Worm (Caenorhabditis elegans) whole organism, early embryonic: ENCODE data around the gene K03B4.1.
A peak's percentile ranks its signal among the peaks of the same experiment; 100 is the strongest.

Source experiments
- B0310.2 ChIP-seq: sonication (generic microtip); optimal IDR thresholded peaks from 2 replicates; lab custom pipeline; 2016; ENCODE audit warnings: mild to moderate bottlenecking, missing genetic modification characterization, missing compliant biosample characterization
- F13C5.2 ChIP-seq: sonication (generic microtip); optimal IDR thresholded peaks from 2 replicates; lab custom pipeline; 2017; ENCODE audit warnings: mild to moderate bottlenecking, missing genetic modification characterization, inconsistent platforms, missing compliant biosample characterization
- aly-1 ChIP-seq: sonication (generic microtip); optimal IDR thresholded peaks from 2 replicates; lab custom pipeline; 2016; ENCODE audit warnings: missing genetic modification characterization, missing compliant biosample characterization
- ama-1 ChIP-seq: fragments of 150-350 bp; optimal IDR thresholded peaks from 2 replicates; lab custom pipeline; 2014
- ceh-13 ChIP-seq: fragments of 200-800 bp; sonication (Bioruptor generic); optimal IDR thresholded peaks from 2 replicates; lab custom pipeline; 2018; ENCODE audit warnings: mild to moderate bottlenecking, missing genetic modification characterization, missing compliant biosample characterization
- ceh-36 ChIP-seq: sonication (generic microtip); optimal IDR thresholded peaks from 2 replicates; lab custom pipeline; 2016; ENCODE audit warnings: missing genetic modification characterization, inconsistent platforms, missing compliant biosample characterization
- ets-7 ChIP-seq: sonication (generic microtip); optimal IDR thresholded peaks from 2 replicates; lab custom pipeline; 2016; ENCODE audit warnings: missing genotype, missing genetic modification characterization, missing compliant biosample characterization
- flt-1 ChIP-seq: fragments of 200-800 bp; sonication (Bioruptor generic); IDR thresholded peaks from 2 replicates; pipeline ENCODE4 v1.3.6; 2022; ENCODE audit warnings: missing genetic modification characterization, missing compliant biosample characterization
- hmbx-1 ChIP-seq: sonication (generic microtip); optimal IDR thresholded peaks from 2 replicates; lab custom pipeline; 2016; ENCODE audit warnings: mild to moderate bottlenecking, missing genetic modification characterization, missing compliant biosample characterization
- hmg-4 ChIP-seq: fragments of 200-800 bp; sonication (Bioruptor generic); optimal IDR thresholded peaks from 2 replicates; lab custom pipeline; 2018; ENCODE audit warnings: mild to moderate bottlenecking, missing genetic modification characterization, missing compliant biosample characterization
- hnd-1 ChIP-seq: sonication (generic microtip); optimal IDR thresholded peaks from 2 replicates; lab custom pipeline; 2016; ENCODE audit warnings: missing genetic modification characterization, missing compliant biosample characterization
- pes-1 ChIP-seq: fragments of 200-800 bp; sonication (Bioruptor generic); IDR thresholded peaks from 2 replicates; pipeline ENCODE4 v1.3.6; 2022; ENCODE audit warnings: missing genetic modification reagents, missing genetic modification characterization, missing compliant biosample characterization
- scrt-1 ChIP-seq: fragments of 200-800 bp; sonication (Bioruptor generic); IDR thresholded peaks from 2 replicates; pipeline ENCODE4 v1.3.6; 2022; ENCODE audit warnings: missing genetic modification characterization, missing compliant biosample characterization
- sea-1 ChIP-seq: fragments of 200-800 bp; sonication (Bioruptor generic); conservative IDR thresholded peaks from 2 replicates; pipeline ENCODE4 v1.3.6; 2022; ENCODE audit warnings: missing genetic modification characterization, missing compliant biosample characterization
- tbx-11 ChIP-seq: fragments of 200-800 bp; sonication (Bioruptor generic); IDR thresholded peaks from 2 replicates; pipeline ENCODE4 v1.3.6; 2022; ENCODE audit warnings: missing genetic modification characterization, missing compliant biosample characterization
- tbx-37 ChIP-seq: fragments of 200-800 bp; sonication (Bioruptor generic); conservative IDR thresholded peaks from 2 replicates; pipeline ENCODE4 v1.3.6; 2022; ENCODE audit warnings: missing genetic modification reagents, missing genetic modification characterization, missing compliant biosample characterization
- tra-4 ChIP-seq: sonication (generic microtip); optimal IDR thresholded peaks from 2 replicates; lab custom pipeline; 2017; ENCODE audit warnings: missing genetic modification characterization, missing compliant biosample characterization

Gene K03B4.1

ce11 chrV:4651480-4651879, 37.6 kb upstream of the K03B4.1 start:
- TF ChIP-seq ama-1 (lab: Kevin White, UChicago) (no peak), B0310.2 (tag; lab: Kevin White, UChicago) (no peak), hmg-4 (GFP tag; lab: Kevin White, UChicago) (no peak), tra-4 (no peak), flt-1 (no peak), pes-1 (no peak), tbx-37 (GFP tag; lab: Robert Waterston, UW) (no peak), F13C5.2 (tag; lab: Kevin White, UChicago) (no peak), ets-7 (tag; lab: Kevin White, UChicago) (no peak), ceh-13 (no peak), sea-1 (no peak), hmbx-1 (tag; lab: Kevin White, UChicago) (no peak), scrt-1 (no peak), ceh-36 (tag; lab: Kevin White, UChicago) (no peak), tbx-11 (GFP tag; lab: Robert Waterston, UW) (no peak), aly-1 (tag; lab: Kevin White, UChicago) (no peak)

DNA sequence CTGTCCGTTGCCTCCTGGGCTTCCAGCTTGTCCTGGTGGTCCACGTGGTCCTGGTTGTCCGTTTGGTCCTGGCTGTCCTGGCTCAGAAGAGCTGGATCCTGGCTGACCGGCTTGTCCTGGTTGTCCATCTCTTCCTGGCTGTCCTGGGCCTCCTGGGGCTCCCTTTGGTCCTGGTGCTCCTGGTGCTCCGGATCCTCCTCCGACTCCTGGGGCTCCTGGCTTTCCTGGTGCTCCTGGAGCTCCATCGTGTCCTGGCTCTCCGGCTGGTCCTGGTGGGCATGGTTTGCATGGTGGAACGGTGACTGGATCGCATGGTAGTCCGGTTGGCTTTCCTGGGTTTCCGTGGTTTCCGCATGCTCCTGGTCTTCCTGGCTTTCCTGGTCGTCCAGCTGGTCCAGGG, 36.0 kb upstream of the K03B4.1 start:
- no peak for TF ChIP-seq scrt-1
- no peak for TF ChIP-seq hnd-1 (tag; lab: Kevin White, UChicago)
- no peak for TF ChIP-seq sea-1
- TF ChIP-seq tra-4: no peak
- TF ChIP-seq ets-7 (tag; lab: Kevin White, UChicago): no peak
- TF ChIP-seq hmg-4 (GFP tag; lab: Kevin White, UChicago): no peak
- TF ChIP-seq ama-1 (lab: Kevin White, UChicago): no peak
- TF ChIP-seq tbx-37 (GFP tag; lab: Robert Waterston, UW): no peak
- TF ChIP-seq ceh-13: no peak
- no peak for TF ChIP-seq ceh-36 (tag; lab: Kevin White, UChicago)
- no peak for TF ChIP-seq pes-1
- no peak for TF ChIP-seq B0310.2 (tag; lab: Kevin White, UChicago)
- TF ChIP-seq hmbx-1 (tag; lab: Kevin White, UChicago): no peak
- TF ChIP-seq flt-1: no peak
- no peak for TF ChIP-seq F13C5.2 (tag; lab: Kevin White, UChicago)
- TF ChIP-seq aly-1 (tag; lab: Kevin White, UChicago): no peak
- TF ChIP-seq tbx-11 (GFP tag; lab: Robert Waterston, UW): no peak

- TF ChIP-seq hmbx-1 (tag; lab: Kevin White, UChicago): no peak
- no peak for TF ChIP-seq ceh-13
- TF ChIP-seq tra-4: no peak
- TF ChIP-seq tbx-37 (GFP tag; lab: Robert Waterston, UW): no peak
- TF ChIP-seq scrt-1: no peak
- TF ChIP-seq tbx-11 (GFP tag; lab: Robert Waterston, UW): no peak
Measured at ce11 chrV:4653871-4654605, 35.1 kb upstream of the K03B4.1 start, which contains the start of the genes col-139 and F41F3.1. TSS of gene col-139 (minus strand) at chrV:4653971. TSS of gene F41F3.1 (plus strand) at chrV:4654555.

- no peak for TF ChIP-seq ets-7 (tag; lab: Kevin White, UChicago)
- TF ChIP-seq ceh-13: no peak
- no peak for TF ChIP-seq hnd-1 (tag; lab: Kevin White, UChicago)
- no peak for TF ChIP-seq hmg-4 (GFP tag; lab: Kevin White, UChicago)
- TF ChIP-seq ama-1 (lab: Kevin White, UChicago): no peak
- TF ChIP-seq sea-1: no peak
- no peak for TF ChIP-seq scrt-1
- no peak for TF ChIP-seq aly-1 (tag; lab: Kevin White, UChicago)
- no peak for TF ChIP-seq tra-4
- TF ChIP-seq B0310.2 (tag; lab: Kevin White, UChicago): no peak
Measured at ce11 chrV:4655175-4655574, 34.0 kb upstream of the K03B4.1 start, which contains the start of gene F41F3.9. TSS of gene F41F3.9 (plus strand) at chrV:4655475.

- TF ChIP-seq ceh-13: no peak
Measured at ce11 chrV:4662400-4662799, 26.7 kb upstream of the K03B4.1 start, which contains the start of gene srx-74. TSS of gene srx-74 (minus strand) at chrV:4662500.

DNA sequence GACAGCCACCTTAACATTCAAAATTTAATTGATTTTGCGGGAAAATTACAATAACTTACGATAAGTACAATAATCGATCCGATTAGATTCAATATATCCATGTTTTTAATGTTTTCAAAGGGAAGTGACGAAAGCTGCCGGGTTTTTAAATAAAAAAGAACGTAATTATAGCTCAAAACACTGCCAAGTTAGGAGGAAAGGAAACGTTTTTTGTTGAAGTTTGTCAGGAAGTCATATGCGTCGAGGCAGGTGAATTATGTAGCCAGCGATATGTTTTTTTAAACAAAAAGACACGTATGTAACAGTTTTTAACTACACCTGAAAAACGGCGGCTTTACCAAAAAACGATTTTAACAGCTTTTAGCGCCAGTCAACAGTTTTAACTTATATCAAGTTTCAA, 23.5 kb upstream of the K03B4.1 start, which contains the start of gene srx-73:
srx-73 (minus strand) TSS at position 101 of the 400 bp plus-strand sequence.
- no peak for TF ChIP-seq sea-1
- no peak for TF ChIP-seq F13C5.2 (tag; lab: Kevin White, UChicago)
- TF ChIP-seq hnd-1 (tag; lab: Kevin White, UChicago): no peak
- no peak for TF ChIP-seq ceh-36 (tag; lab: Kevin White, UChicago)
- TF ChIP-seq hmbx-1 (tag; lab: Kevin White, UChicago): no peak
- no peak for TF ChIP-seq hmg-4 (GFP tag; lab: Kevin White, UChicago)
- TF ChIP-seq ama-1 (lab: Kevin White, UChicago): no peak
- TF ChIP-seq scrt-1: no peak
- no peak for TF ChIP-seq ceh-13
- TF ChIP-seq ets-7 (tag; lab: Kevin White, UChicago): no peak
- TF ChIP-seq flt-1: no peak
- no peak for TF ChIP-seq tbx-37 (GFP tag; lab: Robert Waterston, UW)
- TF ChIP-seq aly-1 (tag; lab: Kevin White, UChicago): no peak
- no peak for TF ChIP-seq tra-4
- TF ChIP-seq tbx-11 (GFP tag; lab: Robert Waterston, UW): no peak
- no peak for TF ChIP-seq pes-1
- no peak for TF ChIP-seq B0310.2 (tag; lab: Kevin White, UChicago)

DNA sequence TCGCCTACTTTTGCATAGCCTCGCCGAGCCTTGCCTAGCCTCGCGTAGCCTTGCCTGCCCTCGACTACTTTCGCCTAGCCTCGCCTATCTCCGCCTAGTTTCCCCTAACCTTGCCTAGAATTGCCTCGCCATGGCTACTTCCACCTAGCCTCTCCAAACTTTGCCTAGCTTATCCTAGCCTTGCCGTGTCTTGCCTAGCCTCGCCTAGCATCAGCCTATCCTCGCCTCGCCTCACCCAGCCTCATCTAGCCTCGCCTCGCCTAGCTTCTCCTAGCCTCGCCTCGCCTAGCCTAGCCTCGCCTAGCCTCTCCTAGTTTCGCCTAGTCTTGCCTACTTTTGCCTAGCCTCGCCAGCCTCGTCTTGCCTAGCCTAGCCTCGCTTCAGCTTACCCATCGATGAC, 22.1 kb upstream of the K03B4.1 start:
- TF ChIP-seq flt-1: no peak
- TF ChIP-seq ets-7 (tag; lab: Kevin White, UChicago): no peak
- TF ChIP-seq aly-1 (tag; lab: Kevin White, UChicago): peak; percentile 19

DNA sequence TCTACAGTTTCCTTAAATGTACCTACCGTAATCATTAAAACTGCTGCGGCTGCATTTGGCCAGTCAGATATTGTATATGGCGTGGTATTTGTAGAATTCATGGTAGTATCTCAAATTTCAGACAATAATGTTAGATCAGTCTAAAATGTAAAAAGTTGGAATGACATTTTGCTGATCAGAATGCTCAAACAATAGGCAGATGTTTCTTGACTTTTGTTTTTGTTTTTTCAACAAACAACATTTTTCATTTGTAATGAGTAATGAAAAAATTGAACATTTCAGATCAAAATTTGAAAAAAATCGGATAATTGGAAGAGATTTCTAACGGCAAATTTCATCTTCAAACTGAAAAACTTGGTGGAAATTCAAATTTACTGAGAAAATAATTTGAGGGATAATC, 20.5 kb upstream of the K03B4.1 start, which contains the start of gene srx-77:
srx-77 (minus strand) TSS at position 101 of the 400 bp plus-strand sequence.
- TF ChIP-seq B0310.2 (tag; lab: Kevin White, UChicago) (no peak), hnd-1 (tag; lab: Kevin White, UChicago) (no peak), hmbx-1 (tag; lab: Kevin White, UChicago) (no peak), ceh-13 (no peak), tbx-37 (GFP tag; lab: Robert Waterston, UW) (no peak)
